Fruit fly (Drosophila melanogaster): ENCODE results near the gene Slob.

Gene Slob

dm6 chr2L:7597431-7597830 is 77.4 kb downstream of the Slob start:
- TF ChIP-seq CG8159 (tag; optimal IDR thresholded peaks at IDR 0.05) (no peak), Pif1A (GFP tag; optimal IDR thresholded peaks at IDR 0.05) (peak; percentile 1), CG8301 (tag; optimal IDR thresholded peaks at IDR 0.05) (peak; percentile 30), fd96Ca (GFP tag; IDR thresholded peaks at IDR 0.05) (0 out of 3 replicates have a peak, but pooled peaks have one; percentile 47), CG15710 (tag; optimal IDR thresholded peaks at IDR 0.05) (no peak), gl (tag; optimal IDR thresholded peaks at IDR 0.05) (no peak), D1 (tag; optimal IDR thresholded peaks at IDR 0.05) (no peak), Pif1B (GFP tag; optimal IDR thresholded peaks at IDR 0.05) (no peak), rn (GFP tag; IDR thresholded peaks at IDR 0.05) (no peak), CG4496 (GFP tag; IDR thresholded peaks at IDR 0.05) (no peak), CG32121 (GFP tag; IDR thresholded peaks at IDR 0.05) (peak; percentile 53), Ets98B (GFP tag; IDR thresholded peaks at IDR 0.05) (peak; percentile 60), Snoo (tag; optimal IDR thresholded peaks at IDR 0.05) (no peak)

dm6 chr2L:7596862-7597261 is 78.0 kb downstream of the Slob start:
- TF ChIP-seq CG12605 (GFP tag; IDR thresholded peaks at IDR 0.05) (peak; percentile 58; the same call in 1 of the 2 replicates), rn (GFP tag; IDR thresholded peaks at IDR 0.05) (peak; percentile 31; the same call in 1 of the 2 replicates), Ets98B (GFP tag; IDR thresholded peaks at IDR 0.05) (peak; percentile 73), Pif1B (GFP tag; optimal IDR thresholded peaks at IDR 0.05) (peak; percentile 58), Pif1A (GFP tag; optimal IDR thresholded peaks at IDR 0.05) (peak; percentile 70), CG15710 (tag; optimal IDR thresholded peaks at IDR 0.05) (peak; percentile 50), EcR (GFP tag; optimal IDR thresholded peaks at IDR 0.05) (no peak), CG8159 (tag; optimal IDR thresholded peaks at IDR 0.05) (peak; percentile 51), CG8301 (tag; optimal IDR thresholded peaks at IDR 0.05) (peak; percentile 63), D1 (tag; optimal IDR thresholded peaks at IDR 0.05) (no peak), CG9948 (tag; optimal IDR thresholded peaks at IDR 0.05) (peak; percentile 38), Snoo (tag; optimal IDR thresholded peaks at IDR 0.05) (peak; percentile 70), gl (tag; optimal IDR thresholded peaks at IDR 0.05) (no peak), CG13204 (GFP tag; optimal IDR thresholded peaks at IDR 0.05) (no peak), CG34367 (tag; optimal IDR thresholded peaks at IDR 0.05) (peak; percentile 21), CG17806 (tag; optimal IDR thresholded peaks at IDR 0.05) (peak; percentile 54), CG32121 (GFP tag; IDR thresholded peaks at IDR 0.05) (peak; percentile 65), CG4496 (GFP tag; IDR thresholded peaks at IDR 0.05) (peak; percentile 76), CG14655 (GFP tag; optimal IDR thresholded peaks at IDR 0.05) (peak; percentile 66), CG10348 (GFP tag; IDR thresholded peaks at IDR 0.05) (no peak), fd96Ca (GFP tag; IDR thresholded peaks at IDR 0.05) (peak; percentile 65; the same call in 2 of the 3 replicates)

- no peak for TF ChIP-seq CG8301 (tag; optimal IDR thresholded peaks at IDR 0.05)
- no peak for TF ChIP-seq fd96Ca (GFP tag; IDR thresholded peaks at IDR 0.05)
- no peak for TF ChIP-seq CG15710 (tag; optimal IDR thresholded peaks at IDR 0.05)
- no peak for TF ChIP-seq CG34367 (tag; optimal IDR thresholded peaks at IDR 0.05)
- TF ChIP-seq Pif1B (GFP tag; optimal IDR thresholded peaks at IDR 0.05) = no peak
- TF ChIP-seq CG10348 (GFP tag; IDR thresholded peaks at IDR 0.05) = no peak
- TF ChIP-seq rn (GFP tag; IDR thresholded peaks at IDR 0.05) = no peak
- TF ChIP-seq Ets98B (GFP tag; IDR thresholded peaks at IDR 0.05) = no peak
Observed at dm6 chr2L:7592858-7593257, 82.0 kb downstream of the Slob start.

Data from whole organism, pupa.